Worm (Caenorhabditis elegans): ENCODE results near the gene D1069.3.

Gene D1069.3

ce11 chrII:319459-319858 is 28.2 kb downstream of the D1069.3 start, which contains the start of gene far-7:
TSS of gene far-7 (plus strand) at chrII:319789.
- TF ChIP-seq drap-1 (GFP tag; optimal IDR thresholded peaks at IDR 0.05): no peak
- TF ChIP-seq ceh-39 (tag; optimal IDR thresholded peaks at IDR 0.05): no peak
- TF ChIP-seq mab-5 (tag; optimal IDR thresholded peaks at IDR 0.05): no peak
- TF ChIP-seq tbx-8 (GFP tag; optimal IDR thresholded peaks at IDR 0.05): no peak
- no peak for TF ChIP-seq nhr-76 (tag; optimal IDR thresholded peaks at IDR 0.05)
- TF ChIP-seq elt-1 (tag; optimal IDR thresholded peaks at IDR 0.05; ENCODE audit: borderline replicate concordance, insufficient read depth): no peak
- TF ChIP-seq ham-2 (GFP tag; optimal IDR thresholded peaks at IDR 0.05): no peak
- no peak for TF ChIP-seq mls-2 (tag; optimal IDR thresholded peaks at IDR 0.05)
- TF ChIP-seq flh-1 (GFP tag; optimal IDR thresholded peaks at IDR 0.05): no peak
- TF ChIP-seq lin-32 (GFP tag; optimal IDR thresholded peaks at IDR 0.05): no peak
- no peak for TF ChIP-seq sptf-1 (tag; optimal IDR thresholded peaks at IDR 0.05)
- TF ChIP-seq mep-1 (tag; optimal IDR thresholded peaks at IDR 0.05): no peak
- no peak for TF ChIP-seq unc-120 (tag; optimal IDR thresholded peaks at IDR 0.05; ENCODE audit: poor library complexity, severe bottlenecking)
- TF ChIP-seq sem-2 (GFP tag; optimal IDR thresholded peaks at IDR 0.05): no peak

- TF ChIP-seq unc-62 (GFP tag; optimal IDR thresholded peaks at IDR 0.05): peak; percentile 43
- no peak for TF ChIP-seq lsy-2 (tag; optimal IDR thresholded peaks at IDR 0.05)
- TF ChIP-seq ztf-11 (tag; optimal IDR thresholded peaks at IDR 0.05): no peak
- TF ChIP-seq flh-1 (GFP tag; optimal IDR thresholded peaks at IDR 0.05): no peak
- TF ChIP-seq blmp-1 (tag; optimal IDR thresholded peaks at IDR 0.05): no peak
- TF ChIP-seq drap-1 (GFP tag; optimal IDR thresholded peaks at IDR 0.05): no peak
- TF ChIP-seq ceh-43 (GFP tag; optimal IDR thresholded peaks at IDR 0.05): no peak
- no peak for TF ChIP-seq pha-4 (tag; optimal IDR thresholded peaks at IDR 0.05)
- TF ChIP-seq nhr-12 (tag; optimal IDR thresholded peaks at IDR 0.05): no peak
- peak; percentile 69 for TF ChIP-seq hlh-1 (tag; optimal IDR thresholded peaks at IDR 0.05)
- peak; percentile 6 for TF ChIP-seq unc-120 (tag; optimal IDR thresholded peaks at IDR 0.05; ENCODE audit: poor library complexity, severe bottlenecking)
- TF ChIP-seq lin-13 (tag; optimal IDR thresholded peaks at IDR 0.05): no peak
- TF ChIP-seq tbx-8 (GFP tag; optimal IDR thresholded peaks at IDR 0.05): no peak
- TF ChIP-seq ces-1 (GFP tag; optimal IDR thresholded peaks at IDR 0.05): peak; percentile 30
- TF ChIP-seq nhr-76 (tag; optimal IDR thresholded peaks at IDR 0.05): no peak
- no peak for TF ChIP-seq elt-3 (tag; optimal IDR thresholded peaks at IDR 0.05)
Measured at ce11 chrII:313540-313939, 34.2 kb downstream of the D1069.3 start.

ce11 chrII:312110-312509 is 35.6 kb downstream of the D1069.3 start, which contains the start of gene mps-2:
TSS of gene mps-2 (minus strand) at chrII:312210.
- TF ChIP-seq cnd-1 (tag; optimal IDR thresholded peaks at IDR 0.05): peak; percentile 63

- TF ChIP-seq nhr-12 (tag; optimal IDR thresholded peaks at IDR 0.05) (no peak), snpc-4 (tag; optimal IDR thresholded peaks at IDR 0.05) (no peak), hlh-1 (tag; optimal IDR thresholded peaks at IDR 0.05) (no peak), unc-120 (tag; optimal IDR thresholded peaks at IDR 0.05; ENCODE audit: poor library complexity, severe bottlenecking) (no peak), nhr-28 (tag; optimal IDR thresholded peaks at IDR 0.05) (no peak), zip-8 (tag; optimal IDR thresholded peaks at IDR 0.05) (no peak), bed-3 (GFP tag; optimal IDR thresholded peaks at IDR 0.05) (no peak), mep-1 (tag; optimal IDR thresholded peaks at IDR 0.05) (no peak), flh-1 (GFP tag; optimal IDR thresholded peaks at IDR 0.05) (no peak), blmp-1 (tag; optimal IDR thresholded peaks at IDR 0.05) (no peak), nhr-2 (tag; optimal IDR thresholded peaks at IDR 0.05) (no peak), ceh-83 (GFP tag; optimal IDR thresholded peaks at IDR 0.05) (no peak), lin-13 (tag; optimal IDR thresholded peaks at IDR 0.05) (no peak), ceh-39 (tag; optimal IDR thresholded peaks at IDR 0.05) (no peak), mab-5 (tag; optimal IDR thresholded peaks at IDR 0.05) (no peak), ces-1 (GFP tag; optimal IDR thresholded peaks at IDR 0.05) (no peak), nhr-76 (tag; optimal IDR thresholded peaks at IDR 0.05) (no peak)
Measured at ce11 chrII:307154-307553, 40.5 kb downstream of the D1069.3 start, which contains the start of gene K01A2.4. TSS of gene K01A2.4 (plus strand) at chrII:307454.

- no peak for TF ChIP-seq mab-5 (tag; optimal IDR thresholded peaks at IDR 0.05)
- TF ChIP-seq lsy-2 (tag; optimal IDR thresholded peaks at IDR 0.05): no peak
- TF ChIP-seq cnd-1 (tag; optimal IDR thresholded peaks at IDR 0.05): no peak
- no peak for TF ChIP-seq lin-32 (GFP tag; optimal IDR thresholded peaks at IDR 0.05)
- no peak for TF ChIP-seq ceh-39 (tag; optimal IDR thresholded peaks at IDR 0.05)
- no peak for TF ChIP-seq nhr-76 (tag; optimal IDR thresholded peaks at IDR 0.05)
- TF ChIP-seq ceh-83 (GFP tag; optimal IDR thresholded peaks at IDR 0.05): no peak
- TF ChIP-seq ces-1 (GFP tag; optimal IDR thresholded peaks at IDR 0.05): no peak
- no peak for TF ChIP-seq nhr-237 (tag; optimal IDR thresholded peaks at IDR 0.05)
- no peak for TF ChIP-seq sptf-1 (tag; optimal IDR thresholded peaks at IDR 0.05)
- TF ChIP-seq sem-2 (GFP tag; optimal IDR thresholded peaks at IDR 0.05): no peak
- TF ChIP-seq nhr-28 (tag; optimal IDR thresholded peaks at IDR 0.05): no peak
- TF ChIP-seq lin-13 (tag; optimal IDR thresholded peaks at IDR 0.05): no peak
- TF ChIP-seq zip-8 (tag; optimal IDR thresholded peaks at IDR 0.05): no peak
- TF ChIP-seq nhr-2 (tag; optimal IDR thresholded peaks at IDR 0.05): no peak
- no peak for TF ChIP-seq mls-2 (tag; optimal IDR thresholded peaks at IDR 0.05)
- no peak for TF ChIP-seq blmp-1 (tag; optimal IDR thresholded peaks at IDR 0.05)
Measured at ce11 chrII:305645-306044, 42.0 kb downstream of the D1069.3 start, which contains the start of gene col-69. TSS of gene col-69 (minus strand) at chrII:305745.

Measured in whole organism, mixed stage, embryonic.